Worm (Caenorhabditis elegans): ENCODE measurements around the gene F59A7.14.
A peak's percentile ranks its signal among the peaks of the same experiment; 100 is the strongest.

F59A7.14 gene

DNA sequence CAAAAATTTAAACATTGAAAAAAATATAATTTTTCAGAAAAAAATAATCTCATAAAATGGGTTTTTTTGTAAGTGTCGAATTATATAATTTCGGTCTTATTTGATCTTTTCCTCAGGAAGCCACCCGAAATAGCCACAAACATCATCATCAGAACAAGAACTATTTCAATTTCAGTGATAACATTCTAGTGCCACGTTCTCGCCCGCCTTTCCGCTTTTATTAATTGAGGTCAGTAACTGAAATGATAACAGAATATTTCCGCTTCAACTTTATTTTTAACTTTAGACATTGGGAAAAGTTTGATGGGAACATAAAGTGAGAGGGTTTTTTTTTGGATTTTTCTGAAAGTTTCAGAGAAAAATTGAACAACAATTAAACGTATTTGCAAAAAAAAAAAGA, 29.6 kb upstream of the F59A7.14 start (continued):
- TF ChIP-seq lin-1 (GFP tag; IDR thresholded peaks at IDR 0.05) (no peak), ama-1 (optimal IDR thresholded peaks at IDR 0.05) (no peak), cey-2 (tag; optimal IDR thresholded peaks at IDR 0.05; ENCODE audit: borderline replicate concordance, insufficient read depth) (no peak)

DNA sequence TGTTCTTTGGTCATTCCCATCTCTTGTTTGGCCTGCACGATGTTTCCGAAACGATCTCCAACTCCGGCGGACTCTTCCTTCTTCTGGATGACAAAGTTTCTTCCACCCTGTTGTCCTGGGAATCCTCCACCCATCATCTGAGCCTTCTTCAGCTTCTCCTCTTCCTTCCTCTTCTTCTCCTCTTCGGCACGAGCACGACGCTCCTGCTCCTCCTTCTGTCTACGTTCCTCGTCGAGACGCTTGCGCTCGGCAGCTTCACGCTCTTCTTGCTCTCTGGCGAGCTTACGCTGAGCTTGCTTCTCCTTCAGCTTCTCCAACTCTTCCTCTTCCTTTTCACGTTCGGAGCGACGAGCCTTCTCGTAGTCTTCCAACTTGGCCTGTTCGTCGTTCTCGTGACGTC, 27.4 kb upstream of the F59A7.14 start:
- TF ChIP-seq madf-5 (GFP tag; IDR thresholded peaks at IDR 0.05) (no peak), set-16 (GFP tag; IDR thresholded peaks at IDR 0.05) (peak; percentile 90), unc-62 (GFP tag; optimal IDR thresholded peaks at IDR 0.05 in 1 of 2) (no peak), unc-62 (tag; optimal IDR thresholded peaks at IDR 0.05) (no peak), arid-1 (GFP tag; conservative IDR thresholded peaks at IDR 0.05) (no peak), daf-19 (GFP tag; conservative IDR thresholded peaks at IDR 0.05) (no peak), daf-16 (GFP tag; optimal IDR thresholded peaks at IDR 0.05) (no peak), daf-16 (tag; optimal IDR thresholded peaks at IDR 0.05) (no peak), egl-43 (GFP tag; IDR thresholded peaks at IDR 0.05) (0 out of 2 replicates have a peak, but pooled peaks have one; percentile 40)

DNA sequence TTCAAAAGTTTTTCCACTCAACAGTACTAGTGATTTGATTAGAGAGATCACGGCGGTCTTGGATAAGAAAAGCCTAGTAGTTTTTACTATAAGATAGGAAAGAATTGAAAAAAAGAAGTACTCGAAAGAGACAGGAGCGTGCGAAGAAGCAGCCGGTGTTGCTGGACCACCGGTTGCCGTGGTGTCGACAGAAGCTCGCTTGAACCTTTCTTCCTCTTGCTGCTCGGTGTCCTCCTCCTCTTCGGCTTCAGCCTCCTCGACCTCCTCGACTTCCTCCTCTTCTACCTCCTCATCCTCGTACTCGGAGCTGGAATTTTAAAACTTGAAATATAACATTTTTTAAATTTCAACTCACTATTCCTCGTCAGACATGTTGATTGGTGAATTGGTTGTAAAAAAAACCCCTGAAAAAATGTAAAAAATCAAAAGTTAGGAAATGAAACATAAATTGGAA, 26.2 kb upstream of the F59A7.14 start, which contains the start of gene tnt-4:
TSS of gene tnt-4 (minus strand) at position 404 of the 454 bp plus-strand sequence.
- TF ChIP-seq dmd-9 (GFP tag; IDR thresholded peaks at IDR 0.05) (no peak), dpl-1 (GFP tag; optimal IDR thresholded peaks at IDR 0.05) (no peak), set-16 (GFP tag; IDR thresholded peaks at IDR 0.05) (peak; percentile 76)

DNA sequence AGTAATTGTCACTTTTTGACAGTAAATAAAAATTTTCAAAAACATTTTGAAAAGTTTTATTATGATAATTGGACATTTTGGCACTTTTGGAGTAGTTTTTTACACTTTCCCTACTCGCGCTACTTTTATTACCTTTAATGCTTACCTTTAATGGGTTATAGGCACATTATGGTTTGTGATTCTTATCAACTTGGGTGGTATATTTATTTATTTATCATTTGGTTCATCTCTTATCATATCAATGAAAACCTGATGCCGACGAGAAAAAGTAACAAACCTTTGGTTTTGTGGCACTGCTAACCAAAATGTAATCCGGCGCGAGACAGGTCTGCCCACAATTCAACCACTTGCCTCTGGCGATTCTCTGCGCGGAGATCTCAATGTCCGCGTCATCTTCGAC, 20.4 kb upstream of the F59A7.14 start:
- TF ChIP-seq php-3 (GFP tag; IDR thresholded peaks at IDR 0.05), result peak; percentile 74
- peak; percentile 22 for TF ChIP-seq nhr-28 (tag; optimal IDR thresholded peaks at IDR 0.05)
- TF ChIP-seq madf-5 (GFP tag; IDR thresholded peaks at IDR 0.05), result no peak
- TF ChIP-seq daf-16 (GFP tag; optimal IDR thresholded peaks at IDR 0.05), result no peak
- TF ChIP-seq daf-16 (tag; optimal IDR thresholded peaks at IDR 0.05), result peak; percentile 63

DNA sequence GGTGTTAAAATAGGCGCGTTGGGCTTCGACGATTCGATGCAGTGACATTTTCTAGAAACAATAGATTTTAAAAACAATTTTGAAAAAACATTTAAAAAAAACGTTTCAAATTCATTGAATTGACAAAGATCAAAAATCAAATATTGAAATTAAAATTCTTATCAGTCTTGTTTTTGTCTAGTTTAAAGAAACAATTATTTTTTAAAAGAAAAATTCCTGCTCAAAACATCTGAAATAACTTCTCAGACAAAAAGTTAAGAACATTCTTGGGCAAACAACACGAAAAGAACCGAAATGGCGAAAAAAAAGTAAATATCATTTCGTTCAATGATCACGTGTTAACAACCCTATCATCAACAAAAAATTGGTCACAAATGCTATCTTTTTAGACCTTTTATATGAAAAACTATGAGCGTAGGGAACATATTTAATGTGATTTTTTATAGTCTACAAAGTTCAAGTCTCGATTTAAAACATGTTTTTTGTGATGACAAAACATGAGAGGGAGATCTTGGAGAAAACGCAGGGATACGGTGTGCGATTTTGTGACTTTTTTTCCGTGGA, 19.2 kb upstream of the F59A7.14 start, which contains the start of gene alh-5:
TSS of gene alh-5 (minus strand) at position 51 of the 564 bp plus-strand sequence.
- TF ChIP-seq nhr-42 (GFP tag; IDR thresholded peaks at IDR 0.05), result no peak
- no peak for TF ChIP-seq madf-9 (GFP tag; conservative IDR thresholded peaks at IDR 0.05)
- no peak for TF ChIP-seq lin-15B (tag; optimal IDR thresholded peaks at IDR 0.05)
- TF ChIP-seq daf-16 (GFP tag; optimal IDR thresholded peaks at IDR 0.05), result no peak
- TF ChIP-seq daf-16 (tag; optimal IDR thresholded peaks at IDR 0.05), result peak; percentile 86
- peak; percentile 58 for TF ChIP-seq dve-1 (tag; optimal IDR thresholded peaks at IDR 0.05; ENCODE audit: insufficient read depth)
- no peak for TF ChIP-seq lin-38 (GFP tag; IDR thresholded peaks at IDR 0.05)
- TF ChIP-seq ceh-32 (tag; optimal IDR thresholded peaks at IDR 0.05; ENCODE audit: poor library complexity), result no peak
- TF ChIP-seq mes-2 (tag; optimal IDR thresholded peaks at IDR 0.05; ENCODE audit: poor library complexity, severe bottlenecking), result no peak
- TF ChIP-seq dmd-6 (GFP tag; IDR thresholded peaks at IDR 0.05), result peak; percentile 35; the same call in 1 of the 2 replicates
- no peak for TF ChIP-seq zfp-2 (tag; optimal IDR thresholded peaks at IDR 0.05)
- no peak for TF ChIP-seq duxl-1 (tag; optimal IDR thresholded peaks at IDR 0.05; ENCODE audit: poor library complexity)
- peak; percentile 99 for TF ChIP-seq nhr-28 (tag; optimal IDR thresholded peaks at IDR 0.05)
- no peak for TF ChIP-seq mdt-29 (GFP tag; IDR thresholded peaks at IDR 0.05)
- no peak for TF ChIP-seq lim-7 (GFP tag; IDR thresholded peaks at IDR 0.05)
- TF ChIP-seq ZK546.5 (tag; optimal IDR thresholded peaks at IDR 0.05), result no peak
- TF ChIP-seq zfp-3 (GFP tag; conservative IDR thresholded peaks at IDR 0.05), result no peak
- peak; percentile 55 for TF ChIP-seq nhr-77 (tag; optimal IDR thresholded peaks at IDR 0.05)
- no peak for TF ChIP-seq ceh-82 (tag; optimal IDR thresholded peaks at IDR 0.05)
- TF ChIP-seq nhr-10 (tag; optimal IDR thresholded peaks at IDR 0.05), result no peak
- TF ChIP-seq zip-11 (GFP tag; IDR thresholded peaks at IDR 0.05), result no peak
- TF ChIP-seq hlh-11 (tag; optimal IDR thresholded peaks at IDR 0.05), result peak; percentile 31
- TF ChIP-seq aha-1 (tag), result peak; percentile 40
- TF ChIP-seq hlh-30 (tag; optimal IDR thresholded peaks at IDR 0.05; ENCODE audit: insufficient read depth), result peak; percentile 68
- peak; percentile 5 for TF ChIP-seq pqm-1 (tag; optimal IDR thresholded peaks at IDR 0.05)

Measured in whole organism, L4 larva.